Worm (Caenorhabditis elegans) whole organism, mixed stage, embryonic: ENCODE data around the gene B0286.1.

Experiments
- M03D4.4 ChIP-seq: sonication (generic microtip); optimal IDR thresholded peaks from 2 replicates; lab custom pipeline; 2017; ENCODE audit warnings: mild to moderate bottlenecking, missing genetic modification characterization, missing compliant biosample characterization
- bed-3 ChIP-seq: fragments of 200-800 bp; sonication (Bioruptor generic); optimal IDR thresholded peaks from 3 replicates; lab custom pipeline; 2018; ENCODE audit warnings: mild to moderate bottlenecking, missing genetic modification characterization, moderate library complexity, missing compliant biosample characterization
- blmp-1 ChIP-seq: fragments of 150-350 bp; optimal IDR thresholded peaks from 2 replicates; lab custom pipeline; 2014; ENCODE audit warnings: missing biosample characterization, missing genetic modification characterization
- ceh-39 ChIP-seq: fragments of 150-350 bp; optimal IDR thresholded peaks from 2 replicates; lab custom pipeline; 2014; ENCODE audit warnings: missing biosample characterization, missing genetic modification characterization
- ceh-43 ChIP-seq: fragments of 200-800 bp; sonication (Bioruptor generic); optimal IDR thresholded peaks from 2 replicates; lab custom pipeline; 2018; ENCODE audit warnings: mild to moderate bottlenecking, missing genetic modification characterization, moderate library complexity, missing compliant biosample characterization
- ceh-83 ChIP-seq: fragments of 200-800 bp; sonication (Bioruptor generic); optimal IDR thresholded peaks from 2 replicates; lab custom pipeline; 2018; ENCODE audit warnings: mild to moderate bottlenecking, missing genetic modification characterization, missing compliant biosample characterization
- ces-1 ChIP-seq: fragments of 150-350 bp; optimal IDR thresholded peaks from 2 replicates; lab custom pipeline; 2014; ENCODE audit warnings: missing biosample characterization, missing genetic modification reagents, missing genetic modification characterization
- cnd-1 ChIP-seq: fragments of 200-800 bp; sonication (Bioruptor generic); optimal IDR thresholded peaks from 2 replicates; lab custom pipeline; 2018; ENCODE audit warnings: mild to moderate bottlenecking, missing genetic modification characterization, missing compliant biosample characterization
- drap-1 ChIP-seq: fragments of 200-800 bp; sonication (Bioruptor generic); optimal IDR thresholded peaks from 3 replicates; lab custom pipeline; 2018; ENCODE audit warnings: mild to moderate bottlenecking, missing genetic modification characterization, missing compliant biosample characterization
- elt-1 ChIP-seq: sonication (generic microtip); optimal IDR thresholded peaks from 2 replicates; lab custom pipeline; 2017; ENCODE audit warnings: missing genetic modification characterization, mild to moderate bottlenecking, missing compliant biosample characterization, antibody characterized with exemption, moderate library complexity, borderline replicate concordance; ENCODE audit not compliant: insufficient read depth
- elt-3 ChIP-seq: fragments of 150-350 bp; optimal IDR thresholded peaks from 2 replicates; lab custom pipeline; 2014; ENCODE audit warnings: missing biosample characterization, missing genetic modification characterization
- flh-1 ChIP-seq: fragments of 200-800 bp; sonication (Bioruptor generic); optimal IDR thresholded peaks from 2 replicates; lab custom pipeline; 2018; ENCODE audit warnings: mild to moderate bottlenecking, missing genetic modification characterization, moderate library complexity, missing compliant biosample characterization
- ham-2 ChIP-seq: fragments of 200-800 bp; sonication (Bioruptor generic); optimal IDR thresholded peaks from 2 replicates; lab custom pipeline; 2018; ENCODE audit warnings: mild to moderate bottlenecking, missing genetic modification characterization, missing compliant biosample characterization
- hlh-1 ChIP-seq: fragments of 150-350 bp; optimal IDR thresholded peaks from 2 replicates; lab custom pipeline; 2014; ENCODE audit warnings: missing biosample characterization, missing genetic modification reagents, missing genetic modification characterization
- lin-32 ChIP-seq: fragments of 200-800 bp; sonication (Bioruptor generic); optimal IDR thresholded peaks from 2 replicates; lab custom pipeline; 2018; ENCODE audit warnings: mild to moderate bottlenecking, missing genetic modification characterization, missing compliant biosample characterization
- lsy-2 ChIP-seq: fragments of 150-350 bp; optimal IDR thresholded peaks from 2 replicates; lab custom pipeline; 2014; ENCODE audit warnings: missing biosample characterization, missing genetic modification characterization
- mab-5 ChIP-seq: fragments of 150-350 bp; optimal IDR thresholded peaks from 2 replicates; lab custom pipeline; 2014; ENCODE audit warnings: missing biosample characterization, missing genetic modification characterization
- mep-1 ChIP-seq: fragments of 150-350 bp; optimal IDR thresholded peaks from 2 replicates; lab custom pipeline; 2017; ENCODE audit warnings: missing biosample characterization, missing genetic modification reagents, missing genetic modification characterization, inconsistent platforms
- nhr-237 ChIP-seq: fragments of 150-350 bp; optimal IDR thresholded peaks from 2 replicates; lab custom pipeline; 2014; ENCODE audit warnings: missing biosample characterization, missing genetic modification characterization
- nhr-28 ChIP-seq: fragments of 150-350 bp; optimal IDR thresholded peaks from 2 replicates; lab custom pipeline; 2014; ENCODE audit warnings: missing biosample characterization, missing genetic modification characterization
- nhr-76 ChIP-seq: sonication (generic microtip); optimal IDR thresholded peaks from 2 replicates; lab custom pipeline; 2017; ENCODE audit warnings: missing biosample characterization, missing genetic modification characterization
- pha-4 ChIP-seq: fragments of 150-350 bp; optimal IDR thresholded peaks from 2 replicates; lab custom pipeline; 2018; ENCODE audit warnings: missing biosample characterization, missing genetic modification reagents, missing genetic modification characterization
- sem-2 ChIP-seq: fragments of 200-800 bp; sonication (Bioruptor generic); optimal IDR thresholded peaks from 2 replicates; lab custom pipeline; 2018; ENCODE audit warnings: mild to moderate bottlenecking, missing genetic modification characterization, missing compliant biosample characterization
- snpc-4 ChIP-seq: fragments of 150-350 bp; optimal IDR thresholded peaks from 2 replicates; lab custom pipeline; 2014; ENCODE audit warnings: missing biosample characterization, missing genetic modification characterization
- sptf-1 ChIP-seq: sonication (generic microtip); optimal IDR thresholded peaks from 2 replicates; lab custom pipeline; 2017; ENCODE audit warnings: mild to moderate bottlenecking, missing genetic modification characterization, moderate library complexity, missing compliant biosample characterization
- tbx-8 ChIP-seq: fragments of 200-800 bp; sonication (Bioruptor generic); optimal IDR thresholded peaks from 2 replicates; lab custom pipeline; 2018; ENCODE audit warnings: mild to moderate bottlenecking, missing genetic modification characterization, moderate library complexity, missing compliant biosample characterization
- unc-120 ChIP-seq: sonication (generic microtip); optimal IDR thresholded peaks from 2 replicates; lab custom pipeline; 2017; ENCODE audit warnings: missing genetic modification characterization, missing compliant biosample characterization; ENCODE audit not compliant: poor library complexity, severe bottlenecking
- unc-39 ChIP-seq: fragments of 150-350 bp; optimal IDR thresholded peaks from 2 replicates; lab custom pipeline; 2014; ENCODE audit warnings: missing biosample characterization, missing genetic modification characterization
- unc-62 ChIP-seq: fragments of 150-350 bp; optimal IDR thresholded peaks from 2 replicates; lab custom pipeline; 2014; ENCODE audit warnings: missing biosample characterization, missing genetic modification reagents, missing genetic modification characterization
- zip-8 ChIP-seq: fragments of 150-350 bp; optimal IDR thresholded peaks from 2 replicates; lab custom pipeline; 2014; ENCODE audit warnings: missing biosample characterization, missing genetic modification characterization
- ztf-11 ChIP-seq: fragments of 150-350 bp; optimal IDR thresholded peaks from 2 replicates; lab custom pipeline; 2014; ENCODE audit warnings: missing biosample characterization, missing genetic modification characterization

B0286.1 gene

DNA sequence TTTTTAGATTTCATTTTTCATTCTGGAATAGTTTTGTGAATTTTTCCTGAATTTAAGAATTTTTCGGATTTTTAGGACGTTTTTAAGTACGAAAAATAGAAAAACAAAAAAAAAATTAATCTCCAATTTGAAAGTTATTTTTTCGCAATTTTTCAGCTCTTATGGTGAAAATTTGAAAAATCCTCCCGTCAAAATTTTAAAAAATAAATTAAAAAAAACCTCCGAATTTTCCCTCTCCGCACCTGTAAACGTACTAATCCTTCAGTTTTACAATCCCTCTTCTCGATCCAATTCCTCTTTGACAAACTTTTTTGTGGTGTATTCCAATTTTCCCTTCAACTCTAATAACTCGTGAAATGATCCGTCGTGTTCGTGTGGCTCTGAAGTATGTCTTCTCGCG lies at the start of gene B0286.1:
Gene B0286.1, plus strand, starts transcription at position 301 of the 400 bp plus-strand sequence.
- TF ChIP-seq elt-3 (tag; lab: Kevin White, UChicago) (no peak), sem-2 (GFP tag; lab: Kevin White, UChicago) (no peak), ceh-43 (no peak)

DNA sequence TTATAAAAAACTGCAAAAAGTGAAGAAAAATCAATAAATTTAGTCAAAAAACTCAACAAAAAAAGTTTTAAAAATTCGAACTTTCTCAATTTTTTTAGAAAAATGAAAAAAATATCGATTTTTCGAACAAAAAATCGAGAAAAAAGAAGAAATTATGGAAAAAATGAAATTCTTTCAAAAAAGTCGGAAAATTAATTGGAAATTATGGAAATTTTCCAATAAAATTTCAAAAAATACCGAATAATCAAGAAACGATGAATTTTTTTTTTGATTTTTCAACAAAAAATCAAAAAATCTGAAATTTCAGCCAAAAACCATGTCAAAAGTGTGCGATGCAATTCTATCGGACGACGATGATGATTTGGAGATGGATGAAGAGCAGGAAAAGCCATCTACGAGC lies 49.6 kb upstream of the B0286.1 start, which contains the start of gene H20J04.4:
Gene H20J04.4, plus strand, starts transcription at position 301 of the 400 bp plus-strand sequence.
- no peak for TF ChIP-seq ceh-83 (GFP tag; lab: Kevin White, UChicago)
- TF ChIP-seq unc-120 (tag; lab: Kevin White, UChicago): no peak
- TF ChIP-seq drap-1 (GFP tag; lab: Kevin White, UChicago): no peak
- no peak for TF ChIP-seq cnd-1 (tag; lab: Kevin White, UChicago)
- no peak for TF ChIP-seq ztf-11
- no peak for TF ChIP-seq blmp-1 (tag; lab: Kevin White, UChicago)
- no peak for TF ChIP-seq lin-32 (GFP tag; lab: Kevin White, UChicago)
- TF ChIP-seq unc-62: no peak
- no peak for TF ChIP-seq flh-1
- no peak for TF ChIP-seq snpc-4
- TF ChIP-seq sem-2 (GFP tag; lab: Kevin White, UChicago): no peak
- no peak for TF ChIP-seq ham-2 (GFP tag; lab: Kevin White, UChicago)
- no peak for TF ChIP-seq tbx-8 (GFP tag; lab: Kevin White, UChicago)
- TF ChIP-seq ceh-43: no peak

DNA sequence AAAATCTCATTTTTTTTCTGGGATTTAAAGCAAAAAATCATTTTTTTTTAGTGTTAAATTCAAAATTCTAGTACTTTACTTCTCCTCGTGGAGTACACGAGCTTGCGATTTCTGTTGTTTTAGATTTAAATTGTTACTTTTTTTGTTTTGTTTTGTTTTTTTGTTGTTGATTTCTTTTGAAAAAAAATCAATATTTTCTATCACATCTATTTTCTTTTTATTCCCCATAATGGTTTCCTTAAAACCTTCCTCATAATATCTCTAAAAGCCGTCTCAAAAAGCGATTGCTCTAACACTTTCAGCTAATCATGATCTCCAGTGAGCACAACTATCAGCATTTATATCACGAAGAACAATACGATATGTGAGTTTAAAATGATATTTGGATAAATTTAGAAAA lies 43.8 kb upstream of the B0286.1 start, which contains the start of gene madf-3:
Gene madf-3, plus strand, starts transcription at position 301 of the 400 bp plus-strand sequence.
- TF ChIP-seq tbx-8 (GFP tag; lab: Kevin White, UChicago) (no peak), mep-1 (tag; lab: Kevin White, UChicago) (no peak), ceh-83 (GFP tag; lab: Kevin White, UChicago) (no peak), pha-4 (no peak), nhr-237 (tag; lab: Kevin White, UChicago) (no peak), hlh-1 (tag; lab: Kevin White, UChicago) (no peak), ces-1 (GFP tag; lab: Kevin White, UChicago) (no peak), ztf-11 (no peak), snpc-4 (no peak), cnd-1 (tag; lab: Kevin White, UChicago) (no peak), lsy-2 (tag; lab: Kevin White, UChicago) (no peak), unc-62 (no peak), unc-120 (tag; lab: Kevin White, UChicago) (no peak), nhr-76 (tag; lab: Kevin White, UChicago) (no peak), sem-2 (GFP tag; lab: Kevin White, UChicago) (no peak), ceh-39 (no peak)

DNA sequence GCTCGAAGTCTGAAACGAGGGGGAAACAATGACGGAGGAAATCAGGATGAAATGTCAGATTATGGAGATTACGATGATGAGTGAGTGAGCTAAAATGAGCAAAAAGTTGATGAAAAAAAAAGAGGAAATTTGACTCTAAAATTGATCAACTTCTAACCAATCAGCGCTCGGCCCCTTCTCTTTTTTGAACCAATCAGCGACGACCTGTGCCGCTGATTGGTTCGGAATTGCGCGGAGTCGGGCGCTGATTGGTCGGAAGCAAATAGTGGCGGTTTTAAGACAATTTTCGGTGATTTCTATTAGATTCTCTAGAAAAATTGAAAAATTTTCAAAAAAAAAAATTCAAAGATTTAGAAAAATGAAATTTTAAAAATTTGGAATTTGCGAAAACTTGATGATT lies 40.6 kb upstream of the B0286.1 start:
- TF ChIP-seq sptf-1 (no peak), hlh-1 (tag; lab: Kevin White, UChicago) (no peak), zip-8 (no peak), M03D4.4 (tag; lab: Kevin White, UChicago) (no peak), unc-39 (tag; lab: Kevin White, UChicago) (no peak), nhr-28 (no peak), cnd-1 (tag; lab: Kevin White, UChicago) (no peak), mab-5 (no peak)

DNA sequence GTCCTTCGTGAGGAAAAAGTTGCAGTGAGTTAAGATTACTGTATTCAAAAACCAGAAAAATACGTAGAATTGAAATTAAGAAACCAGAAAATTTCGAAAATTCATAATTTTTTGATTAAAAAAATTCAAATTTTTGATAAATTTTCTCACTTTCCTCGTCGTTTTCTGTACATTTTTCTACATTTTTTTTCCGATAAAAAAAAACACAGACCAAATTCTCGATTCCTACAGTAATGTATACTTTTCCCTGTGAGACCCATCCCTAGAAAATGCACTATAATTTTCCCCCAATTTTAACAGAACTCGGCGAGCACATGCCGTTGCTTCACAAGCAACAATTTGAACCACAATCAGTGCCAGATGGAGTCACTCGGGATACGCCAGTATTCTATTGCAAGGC lies 38.4 kb upstream of the B0286.1 start, which contains the start of gene athp-2:
Gene athp-2, plus strand, starts transcription at position 301 of the 400 bp plus-strand sequence.
- no peak for TF ChIP-seq drap-1 (GFP tag; lab: Kevin White, UChicago)
- no peak for TF ChIP-seq sem-2 (GFP tag; lab: Kevin White, UChicago)
- TF ChIP-seq lin-32 (GFP tag; lab: Kevin White, UChicago): no peak
- TF ChIP-seq elt-1: no peak
- no peak for TF ChIP-seq mep-1 (tag; lab: Kevin White, UChicago)

DNA sequence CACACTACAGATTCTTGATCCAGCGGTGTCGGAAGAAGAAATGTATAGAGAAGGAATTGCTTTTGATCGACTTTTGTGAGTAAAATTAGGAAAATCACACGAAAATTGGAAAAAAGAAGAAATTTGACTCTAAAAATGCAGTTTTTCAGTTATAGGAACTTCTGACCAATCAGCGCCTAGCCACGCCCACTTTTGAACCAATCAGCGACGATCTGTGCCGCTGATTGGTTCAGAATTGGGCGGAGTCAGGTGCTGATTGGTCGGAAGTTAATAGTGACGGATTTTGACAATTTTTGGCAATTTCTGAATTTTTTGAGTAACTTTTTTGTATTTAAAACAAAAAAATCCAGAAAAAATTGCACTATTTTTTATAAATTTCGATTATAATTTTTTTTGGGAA lies 36.8 kb upstream of the B0286.1 start:
- TF ChIP-seq nhr-28: no peak
- TF ChIP-seq hlh-1 (tag; lab: Kevin White, UChicago): no peak
- no peak for TF ChIP-seq unc-62
- TF ChIP-seq ham-2 (GFP tag; lab: Kevin White, UChicago): no peak
- no peak for TF ChIP-seq unc-120 (tag; lab: Kevin White, UChicago)
- TF ChIP-seq pha-4: no peak
- TF ChIP-seq bed-3: no peak
- no peak for TF ChIP-seq ztf-11
- TF ChIP-seq snpc-4: no peak
- no peak for TF ChIP-seq nhr-237 (tag; lab: Kevin White, UChicago)
